Fruit fly (Drosophila melanogaster): ENCODE results near the gene Sfp36F.

The Sfp36F gene

dm6 chr2L:18327592-18328078 lies 35.3 kb downstream of the Sfp36F start (continued):
- TF ChIP-seq Gug (GFP tag; IDR thresholded peaks at IDR 0.05) (no peak), OdsH (GFP tag; optimal IDR thresholded peaks at IDR 0.05) (peak; percentile 53), Blimp-1 (GFP tag; optimal IDR thresholded peaks at IDR 0.05) (peak; percentile 40), CG31627 (GFP tag; optimal IDR thresholded peaks at IDR 0.05) (no peak), CG3919 (GFP tag; optimal IDR thresholded peaks at IDR 0.05) (peak; percentile 55), Hr39 (GFP tag; optimal IDR thresholded peaks at IDR 0.05) (peak; percentile 5), Hr38 (GFP tag; optimal IDR thresholded peaks at IDR 0.05) (no peak), fd59A (GFP tag; optimal IDR thresholded peaks at IDR 0.05) (peak; percentile 40), CG11902 (GFP tag; optimal IDR thresholded peaks at IDR 0.05) (no peak), CG8319 (GFP tag; optimal IDR thresholded peaks at IDR 0.05) (peak; percentile 56), CG3032 (tag; optimal IDR thresholded peaks at IDR 0.05) (peak; percentile 77), CG6163 (GFP tag; IDR thresholded peaks at IDR 0.05) (peak; percentile 90), CG32006 (GFP tag; optimal IDR thresholded peaks at IDR 0.05) (peak; percentile 43), Sox15 (GFP tag; optimal IDR thresholded peaks at IDR 0.05) (no peak), Eip78C (GFP tag) (peak; percentile 93), CG11762 (GFP tag; optimal IDR thresholded peaks at IDR 0.05; ENCODE audit: insufficient read depth) (peak; percentile 46), acj6 (GFP tag; optimal IDR thresholded peaks at IDR 0.05) (peak; percentile 32), Hr4 (GFP tag; optimal IDR thresholded peaks at IDR 0.05) (peak; percentile 28), dac (GFP tag; optimal IDR thresholded peaks at IDR 0.05) (no peak), Sox102F (GFP tag; optimal IDR thresholded peaks at IDR 0.05) (peak; percentile 74), spab (GFP tag; optimal IDR thresholded peaks at IDR 0.05) (peak; percentile 87), CG6808 (GFP tag; optimal IDR thresholded peaks at IDR 0.05) (peak; percentile 91), topi (GFP tag; optimal IDR thresholded peaks at IDR 0.05) (peak; percentile 57), CG10631 (GFP tag; optimal IDR thresholded peaks at IDR 0.05) (peak; percentile 44)

dm6 chr2L:18328737-18329136 lies 36.4 kb downstream of the Sfp36F start:
- TF ChIP-seq eg (GFP tag; IDR thresholded peaks at IDR 0.05), result peak; percentile 84
- peak; percentile 54 for TF ChIP-seq CG7368 (GFP tag; optimal IDR thresholded peaks at IDR 0.05)
- TF ChIP-seq fd59A (GFP tag; optimal IDR thresholded peaks at IDR 0.05), result no peak
- TF ChIP-seq CG10631 (GFP tag; optimal IDR thresholded peaks at IDR 0.05), result peak; percentile 51
- TF ChIP-seq Hr4 (GFP tag; optimal IDR thresholded peaks at IDR 0.05), result peak; percentile 87
- peak; percentile 25 for TF ChIP-seq Sox102F (GFP tag; optimal IDR thresholded peaks at IDR 0.05)
- no peak for TF ChIP-seq CG9139 (GFP tag; optimal IDR thresholded peaks at IDR 0.05)
- peak; percentile 7 for TF ChIP-seq cyc (GFP tag; optimal IDR thresholded peaks at IDR 0.05)
- TF ChIP-seq pdm3 (GFP tag; optimal IDR thresholded peaks at IDR 0.05), result peak; percentile 78
- peak; percentile 44 for TF ChIP-seq CG11762 (GFP tag; optimal IDR thresholded peaks at IDR 0.05; ENCODE audit: insufficient read depth)
- peak; percentile 49 for TF ChIP-seq lz (GFP tag; optimal IDR thresholded peaks at IDR 0.05)
- no peak for TF ChIP-seq Blimp-1 (GFP tag; optimal IDR thresholded peaks at IDR 0.05)
- no peak for TF ChIP-seq fkh (GFP tag; optimal IDR thresholded peaks at IDR 0.05)
- peak; percentile 75 for TF ChIP-seq Gug (GFP tag; IDR thresholded peaks at IDR 0.05)
- peak; percentile 16 for TF ChIP-seq CG16779 (tag; optimal IDR thresholded peaks at IDR 0.05)
- peak; percentile 31 for TF ChIP-seq CG34406 (GFP tag; optimal IDR thresholded peaks at IDR 0.05)
- TF ChIP-seq CG3919 (GFP tag; optimal IDR thresholded peaks at IDR 0.05), result peak; percentile 57
- TF ChIP-seq Eip93F (GFP tag; optimal IDR thresholded peaks at IDR 0.05), result no peak
- peak; percentile 21 for TF ChIP-seq CG3032 (tag; optimal IDR thresholded peaks at IDR 0.05)
- TF ChIP-seq CG10669 (GFP tag; optimal IDR thresholded peaks at IDR 0.05), result peak; percentile 64
- TF ChIP-seq ss (GFP tag; optimal IDR thresholded peaks at IDR 0.05), result no peak
- peak; percentile 20 for TF ChIP-seq CG1621 (tag; optimal IDR thresholded peaks at IDR 0.05)
- peak; percentile 59 for TF ChIP-seq CG4318 (GFP tag; optimal IDR thresholded peaks at IDR 0.05)
- TF ChIP-seq CG8119 (GFP tag; IDR thresholded peaks at IDR 0.05), result peak; percentile 74; the same call in 2 of the 3 replicates
- peak; percentile 62 for TF ChIP-seq CG11294 (GFP tag; IDR thresholded peaks at IDR 0.05)
- TF ChIP-seq esn (GFP tag; optimal IDR thresholded peaks at IDR 0.05), result peak; percentile 65
- peak; percentile 61 for TF ChIP-seq OdsH (GFP tag; optimal IDR thresholded peaks at IDR 0.05)
- peak; percentile 88 for TF ChIP-seq CG6163 (GFP tag; IDR thresholded peaks at IDR 0.05)
- peak; percentile 81 for TF ChIP-seq CG15336 (GFP tag; IDR thresholded peaks at IDR 0.05)
- peak; percentile 45 for TF ChIP-seq Met (GFP tag; optimal IDR thresholded peaks at IDR 0.05)
- peak; percentile 58 for TF ChIP-seq Eip75B (GFP tag; optimal IDR thresholded peaks at IDR 0.05)
- TF ChIP-seq Eip78C (GFP tag), result peak; percentile 79
- no peak for TF ChIP-seq svp (GFP tag)
- peak; percentile 32 for TF ChIP-seq CG8319 (GFP tag; optimal IDR thresholded peaks at IDR 0.05)
- TF ChIP-seq salr (GFP tag; optimal IDR thresholded peaks at IDR 0.05), result peak in 1 of 2 experiments; percentile 13
- TF ChIP-seq acj6 (GFP tag; optimal IDR thresholded peaks at IDR 0.05), result peak; percentile 80
- peak; percentile 53 for TF ChIP-seq achi (GFP tag; optimal IDR thresholded peaks at IDR 0.05)
- TF ChIP-seq CG8632 (GFP tag; optimal IDR thresholded peaks at IDR 0.05), result peak; percentile 40
